Worm (Caenorhabditis elegans) whole organism, L1 larva: ENCODE measurements around the gene cyn-13.

Experiments used
- C16A3.4 ChIP-seq: fragments of 150-350 bp; optimal IDR thresholded peaks from 2 replicates; lab custom pipeline; 2014; ENCODE audit warnings: missing biosample characterization, missing genetic modification characterization
- C34B4.2 ChIP-seq: sonication (generic microtip); optimal IDR thresholded peaks from 2 replicates; lab custom pipeline; 2017; ENCODE audit warnings: mild to moderate bottlenecking, missing genetic modification characterization, missing compliant biosample characterization
- Y116A8C.19 ChIP-seq: sonication (generic microtip); optimal IDR thresholded peaks from 2 replicates; lab custom pipeline; 2016; ENCODE audit warnings: missing compliant biosample characterization, missing genetic modification characterization, borderline replicate concordance
- ceh-90 ChIP-seq: sonication (generic microtip); optimal IDR thresholded peaks from 2 replicates; lab custom pipeline; 2016; ENCODE audit warnings: missing genetic modification characterization, missing compliant biosample characterization
- ces-1 ChIP-seq: fragments of 150-350 bp; optimal IDR thresholded peaks from 2 replicates; lab custom pipeline; 2014; ENCODE audit warnings: missing biosample characterization, missing genetic modification reagents, missing genetic modification characterization
- efl-1 ChIP-seq, 4 experiments: fragments of 150-350 bp; optimal IDR thresholded peaks in 3 of 4; peaks in 1 of 4; 1 replicate in 1 of 4; 2 replicates in 3 of 4; lab custom pipeline; 2014; ENCODE audit warnings: missing biosample characterization in 2 of 4, missing genetic modification characterization in 2 of 4, missing genetic modification reagents in 2 of 4
- efl-3 ChIP-seq: fragments of 200-800 bp; sonication (Bioruptor generic); optimal IDR thresholded peaks from 2 replicates; lab custom pipeline; 2018; ENCODE audit warnings: mild to moderate bottlenecking, missing genetic modification characterization, missing compliant biosample characterization
- egl-13 ChIP-seq: sonication (generic microtip); optimal IDR thresholded peaks from 2 replicates; lab custom pipeline; 2016; ENCODE audit warnings: missing genotype, missing genetic modification reagents, missing genetic modification characterization, missing compliant biosample characterization
- elt-3 ChIP-seq, 6 experiments: fragments of 150-350 bp in 1 of 6; sonication (generic microtip); optimal IDR thresholded peaks; 2 replicates each; lab custom pipeline; 2017 to 2018; ENCODE audit warnings: missing biosample characterization in 6 of 6, missing genetic modification characterization in 6 of 6, inconsistent platforms in 1 of 6
- ets-5 ChIP-seq: fragments of 200-800 bp; sonication (Bioruptor generic); IDR thresholded peaks from 2 replicates; pipeline ENCODE4 v1.3.6; 2022; ENCODE audit warnings: missing genetic modification characterization, missing compliant biosample characterization
- fkh-8 ChIP-seq: sonication (generic microtip); optimal IDR thresholded peaks from 2 replicates; lab custom pipeline; 2016; ENCODE audit warnings: mild to moderate bottlenecking, missing genetic modification characterization, missing compliant biosample characterization
- grh-1 ChIP-seq: fragments of 200-800 bp; sonication (Bioruptor generic); IDR thresholded peaks from 2 replicates; pipeline ENCODE4 v1.3.6; 2022; ENCODE audit warnings: missing genetic modification reagents, missing genetic modification characterization, missing compliant biosample characterization
- hlh-17 ChIP-seq: fragments of 200-800 bp; sonication (Bioruptor generic); optimal IDR thresholded peaks from 2 replicates; lab custom pipeline; 2018; ENCODE audit warnings: missing genetic modification characterization, mild to moderate bottlenecking, missing compliant biosample characterization, moderate library complexity, borderline replicate concordance
- lin-13 ChIP-seq: fragments of 150-350 bp; optimal IDR thresholded peaks from 2 replicates; lab custom pipeline; 2014; ENCODE audit warnings: missing biosample characterization, missing genetic modification reagents, missing genetic modification characterization
- lin-15B ChIP-seq: fragments of 150-350 bp; sonication (generic microtip); optimal IDR thresholded peaks from 3 replicates; lab custom pipeline; 2014; ENCODE audit warnings: missing biosample characterization, missing genetic modification characterization
- lin-35 ChIP-seq, 2 experiments: fragments of 150-350 bp; optimal IDR thresholded peaks; 2 replicates each; lab custom pipeline; 2014; ENCODE audit warnings: missing biosample characterization in 2 of 2, missing genetic modification characterization in 2 of 2, missing genetic modification reagents in 2 of 2
- lir-3 ChIP-seq: sonication (generic microtip); optimal IDR thresholded peaks from 2 replicates; lab custom pipeline; 2016; ENCODE audit warnings: mild to moderate bottlenecking, missing genetic modification characterization, moderate library complexity, missing compliant biosample characterization; ENCODE audit not compliant: poor library complexity
- mdl-1 ChIP-seq, 2 experiments: fragments of 150-350 bp; optimal IDR thresholded peaks; 2 replicates each; lab custom pipeline; 2014 to 2017; ENCODE audit warnings: missing biosample characterization in 2 of 2, missing genetic modification characterization in 2 of 2, inconsistent platforms in 1 of 2
- mef-2 ChIP-seq: fragments of 150-350 bp; optimal IDR thresholded peaks from 2 replicates; lab custom pipeline; 2014; ENCODE audit warnings: missing biosample characterization, missing genetic modification characterization
- mep-1 ChIP-seq: fragments of 150-350 bp; optimal IDR thresholded peaks from 2 replicates; lab custom pipeline; 2014; ENCODE audit warnings: missing biosample characterization, missing genetic modification characterization
- nhr-19 ChIP-seq: fragments of 200-800 bp; sonication (Bioruptor generic); conservative IDR thresholded peaks from 2 replicates; pipeline ENCODE4 v1.3.6; 2022; ENCODE audit warnings: missing genetic modification characterization, missing compliant biosample characterization
- nhr-20 ChIP-seq: sonication (generic microtip); optimal IDR thresholded peaks from 2 replicates; lab custom pipeline; 2016; ENCODE audit warnings: mild to moderate bottlenecking, missing genetic modification characterization, missing compliant biosample characterization
- nhr-237 ChIP-seq: fragments of 150-350 bp; optimal IDR thresholded peaks from 2 replicates; lab custom pipeline; 2014; ENCODE audit warnings: missing biosample characterization, missing genetic modification characterization
- nhr-28 ChIP-seq: fragments of 150-350 bp; optimal IDR thresholded peaks from 2 replicates; lab custom pipeline; 2014; ENCODE audit warnings: missing biosample characterization, missing genetic modification characterization
- nhr-76 ChIP-seq: sonication (generic microtip); optimal IDR thresholded peaks from 2 replicates; lab custom pipeline; 2017; ENCODE audit warnings: missing biosample characterization, missing genetic modification characterization
- nhr-85 ChIP-seq: sonication (generic microtip); peaks from one replicate; lab custom pipeline; 2016; ENCODE audit warnings: missing genetic modification characterization, inconsistent platforms, missing compliant biosample characterization
- nhr-90 ChIP-seq: sonication (generic microtip); optimal IDR thresholded peaks from 2 replicates; lab custom pipeline; 2016; ENCODE audit warnings: mild to moderate bottlenecking, missing genetic modification characterization, missing compliant biosample characterization; ENCODE audit not compliant: poor library complexity
- pag-3 ChIP-seq: sonication (generic microtip); optimal IDR thresholded peaks from 2 replicates; lab custom pipeline; 2017; ENCODE audit warnings: missing genetic modification characterization, mild to moderate bottlenecking, missing compliant biosample characterization, antibody characterized with exemption, borderline replicate concordance; ENCODE audit not compliant: insufficient read depth
- pax-3 ChIP-seq: fragments of 200-800 bp; sonication (Bioruptor generic); optimal IDR thresholded peaks from 2 replicates; lab custom pipeline; 2018; ENCODE audit warnings: mild to moderate bottlenecking, missing genetic modification characterization, moderate library complexity, missing compliant biosample characterization
- pqm-1 ChIP-seq: sonication (generic microtip); optimal IDR thresholded peaks from 3 replicates; lab custom pipeline; 2017; ENCODE audit warnings: missing biosample characterization, missing genetic modification characterization
- snpc-4 ChIP-seq: fragments of 150-350 bp; optimal IDR thresholded peaks from 2 replicates; lab custom pipeline; 2014; ENCODE audit warnings: missing biosample characterization, missing genetic modification characterization
- sptf-1 ChIP-seq: fragments of 150-350 bp; optimal IDR thresholded peaks from 2 replicates; lab custom pipeline; 2014; ENCODE audit warnings: missing biosample characterization, missing genetic modification characterization
- tlp-1 ChIP-seq: fragments of 150-350 bp; optimal IDR thresholded peaks from 2 replicates; lab custom pipeline; 2014; ENCODE audit warnings: missing biosample characterization, missing genetic modification characterization
- unc-130 ChIP-seq: fragments of 150-350 bp; optimal IDR thresholded peaks from 2 replicates; lab custom pipeline; 2017; ENCODE audit warnings: missing biosample characterization, missing genetic modification characterization, inconsistent platforms
- unc-62 ChIP-seq: fragments of 150-350 bp; optimal IDR thresholded peaks from 2 replicates; lab custom pipeline; 2014; ENCODE audit warnings: missing biosample characterization, missing genetic modification reagents, missing genetic modification characterization
- xbp-1 ChIP-seq: sonication (generic microtip); optimal IDR thresholded peaks from 2 replicates; lab custom pipeline; 2016; ENCODE audit warnings: missing genetic modification characterization, missing compliant biosample characterization
- zip-4 ChIP-seq: fragments of 200-800 bp; sonication (Bioruptor generic); optimal IDR thresholded peaks from 2 replicates; lab custom pipeline; 2018; ENCODE audit warnings: mild to moderate bottlenecking, missing genetic modification characterization, moderate library complexity, missing compliant biosample characterization
- ztf-4 ChIP-seq: fragments of 150-350 bp; optimal IDR thresholded peaks from 2 replicates; lab custom pipeline; 2014; ENCODE audit warnings: missing biosample characterization, missing genetic modification characterization

cyn-13 gene

ce11 chrIV:17100148-17100547 lies 16.3 kb downstream of the cyn-13 start, which contains the start of gene bca-2:
Gene bca-2 (minus strand): TSS chrIV:17100248.
- TF ChIP-seq xbp-1 (tag; lab: Kevin White, UChicago) (no peak), snpc-4 (tag; lab: Kevin White, UChicago) (no peak), mdl-1 (tag; optimal IDR thresholded peaks at IDR 0.05; lab: Kevin White, UChicago) (no peak), lir-3 (tag; lab: Kevin White, UChicago) (no peak), nhr-90 (tag; lab: Kevin White, UChicago) (no peak), hlh-17 (GFP tag; lab: Kevin White, UChicago) (no peak)

- no peak for TF ChIP-seq efl-1 (optimal IDR thresholded peaks at IDR 0.05; lab: Kevin White, UChicago)
- peak in 1 of 2 experiments; percentile 43 for TF ChIP-seq efl-1 (GFP tag; optimal IDR thresholded peaks at IDR 0.05 in 1 of 2; lab: Kevin White, UChicago)
- TF ChIP-seq nhr-85: peak; percentile 14
- no peak for TF ChIP-seq lin-15B (tag; lab: Kevin White, UChicago)
Observed at ce11 chrIV:17099113-17099512, 17.3 kb downstream of the cyn-13 start.

DNA sequence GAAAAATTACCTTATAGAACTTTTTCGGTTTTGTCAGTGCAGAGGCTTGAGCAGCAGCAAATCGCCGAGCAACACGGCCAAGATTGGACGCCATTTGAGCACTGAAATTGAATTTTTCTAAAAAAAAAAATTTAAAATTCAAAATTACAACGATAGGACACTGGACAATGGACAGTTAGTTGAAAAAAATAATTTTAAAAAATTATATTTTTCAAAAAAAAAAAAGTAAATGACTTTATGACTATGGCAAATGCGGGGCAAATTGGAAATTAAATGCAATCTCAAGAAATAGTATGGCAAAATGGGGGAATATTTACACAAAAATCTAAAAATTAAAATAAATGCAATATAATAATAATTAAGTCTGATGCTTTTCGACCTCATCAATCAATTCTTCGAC lies 20.3 kb downstream of the cyn-13 start, which contains the start of gene Y116A8C.27:
TSS of gene Y116A8C.27 (minus strand) at position 101 of the 400 bp plus-strand sequence.
- TF ChIP-seq lin-13 (GFP tag; lab: Kevin White, UChicago) (no peak), zip-4 (GFP tag; lab: Kevin White, UChicago) (no peak), egl-13 (tag; lab: Kevin White, UChicago) (no peak), ces-1 (GFP tag; lab: Kevin White, UChicago) (no peak), Y116A8C.19 (tag; lab: Kevin White, UChicago) (no peak), C16A3.4 (tag; lab: Kevin White, UChicago) (no peak), nhr-76 (tag; lab: Kevin White, UChicago) (no peak)

ce11 chrIV:17093701-17094100 lies 22.8 kb downstream of the cyn-13 start, which contains the start of gene Y116A8C.29:
Gene Y116A8C.29 (plus strand): TSS chrIV:17094028.
- no peak for TF ChIP-seq mef-2
- peak; percentile 2 for TF ChIP-seq mep-1
- TF ChIP-seq lin-35 (GFP tag; optimal IDR thresholded peaks at IDR 0.05; lab: Kevin White, UChicago): peak in 1 of 2 experiments; percentile 24
- no peak for TF ChIP-seq efl-1 (optimal IDR thresholded peaks at IDR 0.05; lab: Kevin White, UChicago)
- TF ChIP-seq efl-1 (GFP tag; optimal IDR thresholded peaks at IDR 0.05 in 1 of 2; lab: Kevin White, UChicago): peak in 1 of 2 experiments; percentile 89

DNA sequence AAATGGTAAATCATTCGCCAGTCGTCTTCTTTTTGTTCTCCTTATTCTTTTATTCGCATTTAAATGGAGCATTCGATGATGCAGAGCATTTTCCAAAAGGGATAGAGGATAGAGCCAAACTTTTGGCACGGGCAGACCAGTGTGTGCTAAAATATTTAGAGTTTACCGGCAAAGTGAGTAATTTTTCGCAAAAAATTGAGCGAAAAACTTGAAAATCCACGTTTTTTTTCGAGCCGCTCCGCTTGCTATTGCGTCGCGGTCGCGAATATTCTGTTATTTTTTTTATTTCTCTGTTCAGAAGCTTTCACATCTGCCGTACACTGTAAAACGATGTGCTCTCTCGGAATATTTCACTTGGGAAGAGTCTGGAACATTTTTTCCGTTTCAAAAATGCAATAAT lies 27.6 kb downstream of the cyn-13 start, which contains the start of gene Y116A8C.43:
TSS of gene Y116A8C.43 (plus strand) at position 3 of the 400 bp plus-strand sequence.
- TF ChIP-seq nhr-28: no peak
- TF ChIP-seq nhr-90 (tag; lab: Kevin White, UChicago): peak; percentile 9
- no peak for TF ChIP-seq fkh-8 (tag; lab: Kevin White, UChicago)
- TF ChIP-seq efl-1 (optimal IDR thresholded peaks at IDR 0.05; lab: Kevin White, UChicago): no peak
- TF ChIP-seq efl-1 (GFP tag; optimal IDR thresholded peaks at IDR 0.05 in 1 of 2; lab: Kevin White, UChicago): peak in 1 of 2 experiments; percentile 31
- no peak for TF ChIP-seq efl-3
- no peak for TF ChIP-seq ceh-90 (tag; lab: Kevin White, UChicago)
- TF ChIP-seq nhr-85: no peak
- peak; percentile 0 for TF ChIP-seq ztf-4

ce11 chrIV:17087384-17088099 lies 28.9 kb downstream of the cyn-13 start, which contains the start of the genes snx-13 and snr-1:
Gene snx-13 (minus strand): TSS chrIV:17087438.
Gene snr-1 (plus strand): TSS chrIV:17088049.
- TF ChIP-seq nhr-85: peak; percentile 92
- TF ChIP-seq sptf-1: no peak
- no peak for TF ChIP-seq pqm-1
- peak; percentile 81 for TF ChIP-seq lir-3 (tag; lab: Kevin White, UChicago)
- no peak for TF ChIP-seq unc-62
- TF ChIP-seq ztf-4: peak; percentile 41
- TF ChIP-seq grh-1: no peak
- peak; percentile 87 for TF ChIP-seq xbp-1 (tag; lab: Kevin White, UChicago)
- peak; percentile 82 for TF ChIP-seq nhr-19 (GFP tag; lab: Robert Waterston, UW)
- TF ChIP-seq nhr-20 (tag; lab: Kevin White, UChicago): peak; percentile 81
- TF ChIP-seq C34B4.2 (tag; lab: Kevin White, UChicago): no peak
- no peak for TF ChIP-seq nhr-237 (tag; lab: Kevin White, UChicago)
- TF ChIP-seq ceh-90 (tag; lab: Kevin White, UChicago): peak; percentile 71
- no peak for TF ChIP-seq nhr-28
- peak; percentile 96 for TF ChIP-seq fkh-8 (tag; lab: Kevin White, UChicago)
- no peak for TF ChIP-seq tlp-1 (tag; lab: Kevin White, UChicago)
- TF ChIP-seq pag-3 (tag; lab: Kevin White, UChicago): no peak
- TF ChIP-seq unc-130 (tag; lab: Kevin White, UChicago): peak; percentile 31
- peak in 1 of 6 experiments; percentile 5 for TF ChIP-seq elt-3 (tag; optimal IDR thresholded peaks at IDR 0.05; lab: Kevin White, UChicago)
- TF ChIP-seq pax-3 (tag; lab: Kevin White, UChicago): peak; percentile 96
- no peak for TF ChIP-seq ets-5 (GFP tag; lab: Robert Waterston, UW)
- peak; percentile 55 for TF ChIP-seq lin-13 (GFP tag; lab: Kevin White, UChicago)
